Worm (Caenorhabditis elegans): ENCODE data around the gene mam-5.

DNA sequence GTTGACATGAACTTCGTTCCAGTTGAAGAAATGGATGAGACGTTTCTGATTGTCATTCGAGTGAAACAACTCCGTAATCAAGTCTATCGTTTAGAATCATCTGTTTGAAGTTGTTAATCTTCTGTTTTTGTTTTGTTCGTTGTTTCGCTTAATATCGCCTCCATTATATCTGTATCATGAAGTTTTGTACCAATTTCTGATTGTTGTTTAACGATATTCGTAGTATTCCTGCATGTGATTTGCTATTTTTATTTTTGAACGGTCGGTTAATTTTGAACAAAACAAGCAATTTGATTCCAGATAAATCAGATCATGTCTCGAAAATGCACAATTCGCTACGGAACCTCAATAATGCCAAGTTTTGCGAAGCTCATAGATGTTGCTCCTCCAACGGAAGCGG lies 30.1 kb downstream of the mam-5 start, which contains the start of gene C27H6.9:
- no peak for TF ChIP-seq ztf-11 (tag; optimal IDR thresholded peaks at IDR 0.05)
- no peak for TF ChIP-seq set-16 (GFP tag; IDR thresholded peaks at IDR 0.05)
- TF ChIP-seq aha-1 (tag), result no peak
- TF ChIP-seq lin-39 (tag; optimal IDR thresholded peaks at IDR 0.05), result no peak
- TF ChIP-seq ces-1 (GFP tag; optimal IDR thresholded peaks at IDR 0.05), result no peak
- no peak for TF ChIP-seq pha-4 (GFP tag; IDR thresholded peaks at IDR 0.05)
- TF ChIP-seq pha-4 (tag; optimal IDR thresholded peaks at IDR 0.05), result no peak
- TF ChIP-seq lin-15B (tag; optimal IDR thresholded peaks at IDR 0.05), result no peak
- TF ChIP-seq unc-39 (tag; optimal IDR thresholded peaks at IDR 0.05), result no peak
- no peak for TF ChIP-seq ceh-28 (tag; optimal IDR thresholded peaks at IDR 0.05)
- TF ChIP-seq dmd-9 (GFP tag; IDR thresholded peaks at IDR 0.05), result no peak
- TF ChIP-seq ceh-62 (tag; optimal IDR thresholded peaks at IDR 0.05), result no peak
- no peak for TF ChIP-seq aly-2 (tag; optimal IDR thresholded peaks at IDR 0.05)
- no peak for TF ChIP-seq nhr-237 (tag; optimal IDR thresholded peaks at IDR 0.05)
